Worm (Caenorhabditis elegans) whole organism, L1 larva: Measurements from ENCODE around the gene msp-53.
A peak's percentile ranks its signal among the peaks of the same experiment; 100 is the strongest.
"Not testable (repeated sequence)": the region's sequence is repeated elsewhere in the genome, so short reads cannot be mapped to it uniquely, and the experiment has no call there.

ENCODE experiments used
- C34B4.2 ChIP-seq: sonication (generic microtip); optimal IDR thresholded peaks from 2 replicates; lab custom pipeline; 2017; ENCODE audit warnings: mild to moderate bottlenecking, missing genetic modification characterization, missing compliant biosample characterization
- F16B12.6 ChIP-seq: fragments of 150-350 bp; optimal IDR thresholded peaks from 2 replicates; lab custom pipeline; 2014; ENCODE audit warnings: missing biosample characterization, missing genetic modification characterization
- Y116A8C.19 ChIP-seq: sonication (generic microtip); optimal IDR thresholded peaks from 2 replicates; lab custom pipeline; 2016; ENCODE audit warnings: missing compliant biosample characterization, missing genetic modification characterization, borderline replicate concordance
- aly-2 ChIP-seq: fragments of 150-350 bp; optimal IDR thresholded peaks from 2 replicates; lab custom pipeline; 2014; ENCODE audit warnings: missing biosample characterization, missing genetic modification characterization
- ama-1 ChIP-seq: fragments of 150-350 bp; optimal IDR thresholded peaks from 2 replicates; lab custom pipeline; 2014
- blmp-1 ChIP-seq: fragments of 150-350 bp; optimal IDR thresholded peaks from 2 replicates; lab custom pipeline; 2014; ENCODE audit warnings: missing biosample characterization, missing genetic modification characterization
- ceh-8 ChIP-seq: fragments of 200-800 bp; sonication (Bioruptor generic); optimal IDR thresholded peaks from 2 replicates; lab custom pipeline; 2018; ENCODE audit warnings: mild to moderate bottlenecking, missing genetic modification characterization, moderate library complexity, missing compliant biosample characterization
- ceh-82 ChIP-seq, 3 experiments: fragments of 150-350 bp in 1 of 3; sonication (generic microtip) in 2 of 3; optimal IDR thresholded peaks; 2 replicates each; lab custom pipeline; 2014 to 2017; ENCODE audit warnings: missing biosample characterization in 3 of 3, missing genetic modification characterization in 3 of 3
- ceh-88 ChIP-seq: fragments of 200-800 bp; sonication (Bioruptor generic); IDR thresholded peaks from 2 replicates; pipeline ENCODE4 v1.3.6; 2022; ENCODE audit warnings: missing genetic modification characterization, missing compliant biosample characterization
- ceh-90 ChIP-seq: sonication (generic microtip); optimal IDR thresholded peaks from 2 replicates; lab custom pipeline; 2016; ENCODE audit warnings: missing genetic modification characterization, missing compliant biosample characterization
- dpl-1 ChIP-seq, 3 experiments: fragments of 150-350 bp in 2 of 3; sonication (generic microtip) in 1 of 3; optimal IDR thresholded peaks; 2 replicates each; lab custom pipeline; 2014 to 2017; ENCODE audit warnings: missing biosample characterization in 3 of 3, missing genetic modification characterization in 3 of 3, missing genetic modification reagents in 3 of 3
- dsc-1 ChIP-seq: sonication (generic microtip); optimal IDR thresholded peaks from 2 replicates; lab custom pipeline; 2016; ENCODE audit warnings: mild to moderate bottlenecking, missing genetic modification characterization, missing compliant biosample characterization
- efl-1 ChIP-seq, 4 experiments: fragments of 150-350 bp; optimal IDR thresholded peaks in 3 of 4; peaks in 1 of 4; 1 replicate in 1 of 4; 2 replicates in 3 of 4; lab custom pipeline; 2014; ENCODE audit warnings: missing biosample characterization in 2 of 4, missing genetic modification characterization in 2 of 4, missing genetic modification reagents in 2 of 4
- fos-1 ChIP-seq: fragments of 150-350 bp; optimal IDR thresholded peaks from 2 replicates; lab custom pipeline; 2014; ENCODE audit warnings: missing biosample characterization, missing genetic modification characterization
- hlh-4 ChIP-seq: sonication (generic microtip); optimal IDR thresholded peaks from 2 replicates; lab custom pipeline; 2016; ENCODE audit warnings: mild to moderate bottlenecking, missing genetic modification characterization, missing compliant biosample characterization
- lin-15B ChIP-seq: fragments of 150-350 bp; sonication (generic microtip); optimal IDR thresholded peaks from 3 replicates; lab custom pipeline; 2014; ENCODE audit warnings: missing biosample characterization, missing genetic modification characterization
- lin-35 ChIP-seq, 2 experiments: fragments of 150-350 bp; optimal IDR thresholded peaks; 2 replicates each; lab custom pipeline; 2014; ENCODE audit warnings: missing biosample characterization in 2 of 2, missing genetic modification characterization in 2 of 2, missing genetic modification reagents in 2 of 2
- lin-39 ChIP-seq: fragments of 150-350 bp; optimal IDR thresholded peaks from 2 replicates; lab custom pipeline; 2014; ENCODE audit warnings: missing biosample characterization, missing genetic modification reagents, missing genetic modification characterization
- lir-3 ChIP-seq: sonication (generic microtip); optimal IDR thresholded peaks from 2 replicates; lab custom pipeline; 2016; ENCODE audit warnings: mild to moderate bottlenecking, missing genetic modification characterization, moderate library complexity, missing compliant biosample characterization; ENCODE audit not compliant: poor library complexity
- lsy-2 ChIP-seq, 2 experiments: fragments of 150-350 bp; optimal IDR thresholded peaks; 2 replicates each; lab custom pipeline; 2014; ENCODE audit warnings: missing biosample characterization in 2 of 2, missing genetic modification characterization in 2 of 2
- mab-9 ChIP-seq: fragments of 200-800 bp; sonication (Bioruptor generic); IDR thresholded peaks from 2 replicates; pipeline ENCODE4 v1.3.6; 2022; ENCODE audit warnings: missing genetic modification reagents, missing genetic modification characterization, missing compliant biosample characterization
- mdl-1 ChIP-seq, 2 experiments: fragments of 150-350 bp; optimal IDR thresholded peaks; 2 replicates each; lab custom pipeline; 2014 to 2017; ENCODE audit warnings: missing biosample characterization in 2 of 2, missing genetic modification characterization in 2 of 2, inconsistent platforms in 1 of 2
- mep-1 ChIP-seq: fragments of 150-350 bp; optimal IDR thresholded peaks from 2 replicates; lab custom pipeline; 2014; ENCODE audit warnings: missing biosample characterization, missing genetic modification characterization
- nhr-12 ChIP-seq: sonication (generic microtip); optimal IDR thresholded peaks from 2 replicates; lab custom pipeline; 2017; ENCODE audit warnings: missing biosample characterization, missing genetic modification characterization
- nhr-28 ChIP-seq: fragments of 150-350 bp; optimal IDR thresholded peaks from 2 replicates; lab custom pipeline; 2014; ENCODE audit warnings: missing biosample characterization, missing genetic modification characterization
- nhr-76 ChIP-seq: sonication (generic microtip); optimal IDR thresholded peaks from 2 replicates; lab custom pipeline; 2017; ENCODE audit warnings: missing biosample characterization, missing genetic modification characterization
- nhr-77 ChIP-seq: fragments of 150-350 bp; optimal IDR thresholded peaks from 2 replicates; lab custom pipeline; 2014; ENCODE audit warnings: missing biosample characterization, missing genetic modification characterization
- nhr-84 ChIP-seq: sonication (generic microtip); optimal IDR thresholded peaks from 2 replicates; lab custom pipeline; 2017; ENCODE audit warnings: missing biosample characterization, missing genetic modification characterization
- rnt-1 ChIP-seq: sonication (generic microtip); optimal IDR thresholded peaks from 2 replicates; lab custom pipeline; 2016; ENCODE audit warnings: mild to moderate bottlenecking, missing genetic modification characterization, moderate library complexity, missing compliant biosample characterization
- skn-1 ChIP-seq: fragments of 150-350 bp; optimal IDR thresholded peaks from 2 replicates; lab custom pipeline; 2014; ENCODE audit warnings: missing biosample characterization, missing genetic modification characterization
- tbx-2 ChIP-seq: sonication (generic microtip); optimal IDR thresholded peaks from 2 replicates; lab custom pipeline; 2016; ENCODE audit warnings: missing genetic modification characterization, missing compliant biosample characterization
- tlp-1 ChIP-seq: fragments of 150-350 bp; optimal IDR thresholded peaks from 2 replicates; lab custom pipeline; 2014; ENCODE audit warnings: missing biosample characterization, missing genetic modification characterization
- unc-130 ChIP-seq: fragments of 150-350 bp; optimal IDR thresholded peaks from 2 replicates; lab custom pipeline; 2017; ENCODE audit warnings: missing biosample characterization, missing genetic modification characterization, inconsistent platforms
- unc-30 ChIP-seq: sonication (generic microtip); optimal IDR thresholded peaks from 2 replicates; lab custom pipeline; 2017; ENCODE audit warnings: missing biosample characterization, missing genetic modification characterization
- vab-15 ChIP-seq: sonication (generic microtip); optimal IDR thresholded peaks from 2 replicates; lab custom pipeline; 2017; ENCODE audit warnings: missing genotype, mild to moderate bottlenecking, missing genetic modification characterization, missing compliant biosample characterization
- xbp-1 ChIP-seq: sonication (generic microtip); optimal IDR thresholded peaks from 2 replicates; lab custom pipeline; 2016; ENCODE audit warnings: missing genetic modification characterization, missing compliant biosample characterization
- zag-1 ChIP-seq: fragments of 150-350 bp; optimal IDR thresholded peaks from 2 replicates; lab custom pipeline; 2014; ENCODE audit warnings: missing biosample characterization, missing genetic modification characterization
- ztf-11 ChIP-seq, 2 experiments: sonication (generic microtip); optimal IDR thresholded peaks; 2 replicates each; lab custom pipeline; 2016 to 2017; ENCODE audit warnings: missing genetic modification characterization in 2 of 2, missing biosample characterization in 1 of 2, missing compliant biosample characterization in 1 of 2
- ztf-4 ChIP-seq: fragments of 150-350 bp; optimal IDR thresholded peaks from 2 replicates; lab custom pipeline; 2014; ENCODE audit warnings: missing biosample characterization, missing genetic modification characterization

The msp-53 gene

ce11 chrIV:5063297-5063696 is 1.6 kb downstream of the msp-53 start (continued):
- TF ChIP-seq mep-1, result no peak

- not testable (repeated sequence) for TF ChIP-seq lin-15B, F16B12.6, xbp-1
- TF ChIP-seq, all 84 proteins: peak for 0; not testable (repeated sequence) for 84
These were observed 2.6 kb downstream of the msp-53 start, which contains the start of gene msp-57 for ce11 chrIV:5062278-5062677. msp-57 (plus strand) TSS chrIV:5062578.

ce11 chrIV:5060984-5061383 is 3.9 kb downstream of the msp-53 start, which contains the start of gene C09B9.7:
C09B9.7 (minus strand) TSS chrIV:5061084.
- TF ChIP-seq fos-1 (tag; lab: Kevin White, UChicago) (no peak), lsy-2 (tag; optimal IDR thresholded peaks at IDR 0.05; lab: Kevin White, UChicago) (no peak), ztf-4 (tag; lab: Kevin White, UChicago) (no peak), mep-1 (no peak), efl-1 (optimal IDR thresholded peaks at IDR 0.05; lab: Kevin White, UChicago) (no peak), efl-1 (GFP tag; optimal IDR thresholded peaks at IDR 0.05 in 1 of 2; lab: Kevin White, UChicago) (no peak), tlp-1 (no peak), skn-1 (tag; lab: Kevin White, UChicago) (no peak), nhr-76 (tag; lab: Kevin White, UChicago) (no peak), ceh-82 (tag; optimal IDR thresholded peaks at IDR 0.05; lab: Kevin White, UChicago) (no peak)
- TF ChIP-seq, all 84 proteins: peak for 0

ce11 chrIV:5055964-5056588 is 8.8 kb downstream of the msp-53 start, which contains the start of gene msp-55:
msp-55 (minus strand) TSS chrIV:5056014.
- TF ChIP-seq ama-1 (lab: Kevin White, UChicago), result no peak
- TF ChIP-seq nhr-28 (tag; lab: Kevin White, UChicago), result no peak
- TF ChIP-seq unc-30, result no peak
- TF ChIP-seq unc-130, result no peak
- TF ChIP-seq tbx-2 (tag; lab: Kevin White, UChicago), result no peak
- TF ChIP-seq lin-39 (tag; lab: Kevin White, UChicago), result no peak
- TF ChIP-seq C34B4.2 (tag; lab: Kevin White, UChicago), result no peak
- TF ChIP-seq vab-15, result no peak
- no peak for TF ChIP-seq nhr-12 (tag; lab: Kevin White, UChicago)
- TF ChIP-seq dpl-1 (GFP tag; optimal IDR thresholded peaks at IDR 0.05; lab: Kevin White, UChicago), result no peak
- no peak for TF ChIP-seq rnt-1
- no peak for TF ChIP-seq ceh-90
- no peak for TF ChIP-seq hlh-4 (tag; lab: Kevin White, UChicago)
- no peak for TF ChIP-seq dsc-1
- TF ChIP-seq blmp-1 (tag; lab: Kevin White, UChicago), result no peak
- no peak for TF ChIP-seq ztf-11 (tag; optimal IDR thresholded peaks at IDR 0.05; lab: Kevin White, UChicago)
- no peak for TF ChIP-seq Y116A8C.19 (tag; lab: Kevin White, UChicago)

ce11 chrIV:5054297-5054696 is 10.6 kb downstream of the msp-53 start:
- TF ChIP-seq zag-1 (tag; lab: Kevin White, UChicago) (no peak), ceh-88 (GFP tag; lab: Robert Waterston, UW) (no peak), aly-2 (tag; lab: Kevin White, UChicago) (no peak), nhr-84 (tag; lab: Kevin White, UChicago) (no peak), dpl-1 (GFP tag; optimal IDR thresholded peaks at IDR 0.05; lab: Kevin White, UChicago) (no peak), ceh-8 (GFP tag; lab: Kevin White, UChicago) (no peak), lin-35 (GFP tag; optimal IDR thresholded peaks at IDR 0.05; lab: Kevin White, UChicago) (no peak), mdl-1 (tag; optimal IDR thresholded peaks at IDR 0.05; lab: Kevin White, UChicago) (no peak), lir-3 (no peak), nhr-77 (tag; lab: Kevin White, UChicago) (no peak), unc-30 (peak; percentile 62), efl-1 (optimal IDR thresholded peaks at IDR 0.05; lab: Kevin White, UChicago) (no peak), efl-1 (GFP tag; optimal IDR thresholded peaks at IDR 0.05 in 1 of 2; lab: Kevin White, UChicago) (no peak), Y116A8C.19 (tag; lab: Kevin White, UChicago) (no peak), mab-9 (peak; percentile 48; the same call in 1 of the 2 replicates), ceh-90 (no peak)
- TF ChIP-seq, all 84 proteins: peak for 2
